Fruit fly (Drosophila melanogaster): ENCODE measurements around the gene bam.

dm6 chr3R:25225483-25225882 lies 19.4 kb downstream of the bam start:
- TF ChIP-seq CG5953 (GFP tag; IDR thresholded peaks at IDR 0.05): no peak
- TF ChIP-seq E2f2 (GFP tag; IDR thresholded peaks at IDR 0.05): no peak
- TF ChIP-seq oc (tag; optimal IDR thresholded peaks at IDR 0.05): no peak
- no peak for TF ChIP-seq CG4360 (GFP tag; IDR thresholded peaks at IDR 0.05)
- TF ChIP-seq CG1024 (GFP tag; IDR thresholded peaks at IDR 0.05): no peak
- TF ChIP-seq pum (GFP tag; optimal IDR thresholded peaks at IDR 0.05): no peak
- TF ChIP-seq CG17328 (GFP tag; IDR thresholded peaks at IDR 0.05): no peak
- TF ChIP-seq emc (GFP tag; optimal IDR thresholded peaks at IDR 0.05): no peak
- TF ChIP-seq Lhr (GFP tag; optimal IDR thresholded peaks at IDR 0.05): no peak
- TF ChIP-seq CG4617 (GFP tag; optimal IDR thresholded peaks at IDR 0.05; ENCODE audit: borderline replicate concordance): no peak
